Fruit fly (Drosophila melanogaster) whole organism, prepupa: ENCODE results near the gene Grl36b.

Experiments
- Blimp-1 ChIP-seq: fragments of 200-800 bp; sonication (Bioruptor generic); optimal IDR thresholded peaks from 3 replicates; lab custom pipeline; 2017; ENCODE audit warnings: missing biosample characterization, missing genetic modification characterization, mild to moderate bottlenecking, moderate library complexity, missing genetic modification reagents
- CG10631 ChIP-seq: fragments of 200-800 bp; sonication (Bioruptor generic); optimal IDR thresholded peaks from 2 replicates; lab custom pipeline; 2016; ENCODE audit warnings: missing biosample characterization, missing genetic modification characterization
- CG10669 ChIP-seq: fragments of 200-800 bp; sonication (Bioruptor generic); optimal IDR thresholded peaks from 3 replicates; lab custom pipeline; 2018; ENCODE audit warnings: missing biosample characterization, mild to moderate bottlenecking, missing genetic modification characterization, moderate library complexity
- CG11294 ChIP-seq: fragments of 200-800 bp; sonication (Bioruptor generic); IDR thresholded peaks from 2 replicates; pipeline ENCODE4 v1.3.6; 2022; ENCODE audit warnings: missing biosample characterization, missing genetic modification characterization
- CG11762 ChIP-seq: fragments of 200-800 bp; sonication (Bioruptor generic); optimal IDR thresholded peaks from 3 replicates; lab custom pipeline; 2016; ENCODE audit warnings: missing biosample characterization, missing genetic modification characterization; ENCODE audit not compliant: insufficient read depth
- CG11902 ChIP-seq: fragments of 200-800 bp; sonication (Bioruptor generic); optimal IDR thresholded peaks from 3 replicates; lab custom pipeline; 2016; ENCODE audit warnings: missing biosample characterization, missing genetic modification characterization
- CG15336 ChIP-seq: fragments of 200-800 bp; sonication (Bioruptor generic); IDR thresholded peaks from 2 replicates; pipeline ENCODE4 v1.3.6; 2022; ENCODE audit warnings: missing biosample characterization, missing genetic modification characterization
- CG1621 ChIP-seq: fragments of 200-800 bp; sonication (Bioruptor generic); optimal IDR thresholded peaks from 3 replicates; lab custom pipeline; 2018; ENCODE audit warnings: missing biosample characterization, mild to moderate bottlenecking, missing genetic modification characterization
- CG16779 ChIP-seq: fragments of 200-800 bp; sonication (Bioruptor generic); optimal IDR thresholded peaks from 3 replicates; lab custom pipeline; 2017; ENCODE audit warnings: missing biosample characterization, mild to moderate bottlenecking, missing genetic modification characterization
- CG3032 ChIP-seq: fragments of 200-800 bp; optimal IDR thresholded peaks from 2 replicates; lab custom pipeline; 2019; ENCODE audit warnings: missing biosample characterization, mild to moderate bottlenecking, missing genetic modification characterization, moderate library complexity
- CG31627 ChIP-seq: fragments of 200-800 bp; sonication (Bioruptor generic); optimal IDR thresholded peaks from 3 replicates; lab custom pipeline; 2016; ENCODE audit warnings: missing biosample characterization, missing genetic modification characterization
- CG34406 ChIP-seq: fragments of 200-800 bp; sonication (Bioruptor generic); optimal IDR thresholded peaks from 3 replicates; lab custom pipeline; 2016; ENCODE audit warnings: missing biosample characterization, missing genetic modification characterization
- CG3919 ChIP-seq: fragments of 200-800 bp; sonication (Bioruptor generic); optimal IDR thresholded peaks from 3 replicates; lab custom pipeline; 2016; ENCODE audit warnings: missing biosample characterization, missing genetic modification characterization
- CG4318 ChIP-seq: fragments of 200-800 bp; sonication (Bioruptor generic); optimal IDR thresholded peaks from 3 replicates; lab custom pipeline; 2017; ENCODE audit warnings: missing biosample characterization, mild to moderate bottlenecking, missing genetic modification characterization
- CG6792 ChIP-seq: fragments of 200-800 bp; sonication (Bioruptor generic); optimal IDR thresholded peaks from 3 replicates; lab custom pipeline; 2016; ENCODE audit warnings: missing biosample characterization, missing genetic modification characterization
- CG6854 ChIP-seq: fragments of 200-800 bp; sonication (Bioruptor generic); optimal IDR thresholded peaks from 2 replicates; lab custom pipeline; 2017; ENCODE audit warnings: missing biosample characterization, mild to moderate bottlenecking, missing genetic modification characterization
- CG7368 ChIP-seq: fragments of 200-800 bp; sonication (Bioruptor generic); optimal IDR thresholded peaks from 3 replicates; lab custom pipeline; 2016; ENCODE audit warnings: missing biosample characterization, missing genetic modification characterization
- CG8119 ChIP-seq: fragments of 200-800 bp; sonication (Bioruptor generic); IDR thresholded peaks from 3 replicates; pipeline ENCODE4 v1.3.6; 2022; ENCODE audit warnings: missing biosample characterization, missing genetic modification characterization
- CG8319 ChIP-seq: fragments of 200-800 bp; sonication (Bioruptor generic); optimal IDR thresholded peaks from 3 replicates; lab custom pipeline; 2016; ENCODE audit warnings: missing biosample characterization, missing genetic modification characterization
- CG8632 ChIP-seq: fragments of 200-800 bp; sonication (Bioruptor generic); optimal IDR thresholded peaks from 3 replicates; lab custom pipeline; 2016; ENCODE audit warnings: missing biosample characterization, missing genetic modification characterization
- CG9139 ChIP-seq: fragments of 200-800 bp; sonication (Bioruptor generic); optimal IDR thresholded peaks from 3 replicates; lab custom pipeline; 2017; ENCODE audit warnings: missing biosample characterization, mild to moderate bottlenecking, missing genetic modification characterization
- Eip75B ChIP-seq: fragments of 200-800 bp; sonication (Bioruptor generic); optimal IDR thresholded peaks from 3 replicates; lab custom pipeline; 2016; ENCODE audit warnings: missing biosample characterization, missing genetic modification characterization
- Eip78C ChIP-seq: fragments of 200-800 bp; sonication (Bioruptor generic); peaks from one replicate; lab custom pipeline; 2016; ENCODE audit warnings: missing biosample characterization, missing genetic modification characterization
- Ets96B ChIP-seq: fragments of 200-800 bp; optimal IDR thresholded peaks from 2 replicates; lab custom pipeline; 2019; ENCODE audit warnings: missing biosample characterization, mild to moderate bottlenecking, missing genetic modification characterization, moderate library complexity
- Gug ChIP-seq: fragments of 200-800 bp; sonication (Bioruptor generic); IDR thresholded peaks from 2 replicates; pipeline ENCODE4 v1.3.6; 2022; ENCODE audit warnings: missing biosample characterization, missing genetic modification characterization
- Hr38 ChIP-seq: sonication (Bioruptor generic); optimal IDR thresholded peaks from 2 replicates; lab custom pipeline; 2016; ENCODE audit warnings: missing biosample characterization, missing genetic modification characterization
- Hr39 ChIP-seq: fragments of 200-800 bp; sonication (Bioruptor generic); optimal IDR thresholded peaks from 2 replicates; lab custom pipeline; 2016; ENCODE audit warnings: missing biosample characterization, missing genetic modification characterization
- Hr4 ChIP-seq: fragments of 200-800 bp; sonication (Bioruptor generic); optimal IDR thresholded peaks from 3 replicates; lab custom pipeline; 2016; ENCODE audit warnings: missing biosample characterization, missing genetic modification characterization
- Met ChIP-seq: fragments of 200-800 bp; sonication (Bioruptor generic); optimal IDR thresholded peaks from 3 replicates; lab custom pipeline; 2016; ENCODE audit warnings: missing biosample characterization, missing genetic modification characterization
- OdsH ChIP-seq: fragments of 200-800 bp; sonication (Bioruptor generic); optimal IDR thresholded peaks from 3 replicates; lab custom pipeline; 2016; ENCODE audit warnings: missing biosample characterization, missing genetic modification characterization
- Smox ChIP-seq: fragments of 200-800 bp; sonication (Bioruptor generic); optimal IDR thresholded peaks from 3 replicates; lab custom pipeline; 2016; ENCODE audit warnings: missing biosample characterization, missing genetic modification characterization
- Sox102F ChIP-seq: fragments of 200-800 bp; sonication (Bioruptor generic); optimal IDR thresholded peaks from 2 replicates; lab custom pipeline; 2016; ENCODE audit warnings: missing biosample characterization, mild to moderate bottlenecking, missing genetic modification characterization
- Sox14 ChIP-seq: fragments of 200-800 bp; sonication (Bioruptor generic); optimal IDR thresholded peaks from 3 replicates; lab custom pipeline; 2016; ENCODE audit warnings: missing biosample characterization, missing genetic modification characterization
- Sox15 ChIP-seq: fragments of 200-800 bp; sonication (Bioruptor generic); optimal IDR thresholded peaks from 3 replicates; lab custom pipeline; 2016; ENCODE audit warnings: missing biosample characterization, missing genetic modification characterization
- cyc ChIP-seq: fragments of 200-800 bp; sonication (Bioruptor generic); optimal IDR thresholded peaks from 3 replicates; lab custom pipeline; 2016; ENCODE audit warnings: missing biosample characterization, missing genetic modification characterization
- dac ChIP-seq: fragments of 200-800 bp; sonication (Bioruptor generic); optimal IDR thresholded peaks from 2 replicates; lab custom pipeline; 2017; ENCODE audit warnings: missing biosample characterization, mild to moderate bottlenecking, missing genetic modification characterization
- eg ChIP-seq: fragments of 200-800 bp; sonication (Bioruptor generic); IDR thresholded peaks from 3 replicates; pipeline ENCODE4 v1.3.6; 2022; ENCODE audit warnings: missing biosample characterization, missing genetic modification characterization
- esn ChIP-seq: fragments of 200-800 bp; sonication (Bioruptor generic); optimal IDR thresholded peaks from 2 replicates; lab custom pipeline; 2016; ENCODE audit warnings: missing biosample characterization, mild to moderate bottlenecking, missing genetic modification characterization, moderate library complexity
- fkh ChIP-seq: fragments of 200-800 bp; sonication (Bioruptor generic); optimal IDR thresholded peaks from 3 replicates; lab custom pipeline; 2017; ENCODE audit warnings: missing biosample characterization, mild to moderate bottlenecking, missing genetic modification characterization, moderate library complexity
- net ChIP-seq: fragments of 200-800 bp; sonication (Bioruptor generic); optimal IDR thresholded peaks from 3 replicates; lab custom pipeline; 2016; ENCODE audit warnings: missing biosample characterization, missing genetic modification characterization
- pdm3 ChIP-seq: fragments of 200-800 bp; sonication (Bioruptor generic); optimal IDR thresholded peaks from 3 replicates; lab custom pipeline; 2016; ENCODE audit warnings: missing biosample characterization, missing genetic modification characterization
- spab ChIP-seq: fragments of 200-800 bp; sonication (Bioruptor generic); optimal IDR thresholded peaks from 2 replicates; lab custom pipeline; 2017; ENCODE audit warnings: missing biosample characterization, mild to moderate bottlenecking, missing genetic modification characterization, missing genetic modification reagents
- ss ChIP-seq, 2 experiments: fragments of 200-800 bp; sonication (Bioruptor generic); optimal IDR thresholded peaks; 2 replicates in 1 of 2; 3 replicates in 1 of 2; lab custom pipeline; 2017 to 2018; ENCODE audit warnings: mild to moderate bottlenecking in 2 of 2, missing biosample characterization in 2 of 2, missing genetic modification characterization in 2 of 2, moderate library complexity in 1 of 2
- svp ChIP-seq: fragments of 200-800 bp; sonication (Bioruptor generic); peaks from one replicate; lab custom pipeline; 2016; ENCODE audit warnings: missing biosample characterization, missing genetic modification characterization
- topi ChIP-seq: fragments of 200-800 bp; sonication (Bioruptor generic); optimal IDR thresholded peaks from 3 replicates; lab custom pipeline; 2016; ENCODE audit warnings: missing biosample characterization, missing genetic modification characterization
- vri ChIP-seq: fragments of 200-800 bp; sonication (Bioruptor generic); optimal IDR thresholded peaks from 3 replicates; lab custom pipeline; 2016; ENCODE audit warnings: missing biosample characterization, mild to moderate bottlenecking, missing genetic modification characterization

Grl36b gene

dm6 chr2L:18121367-18122230, 4.0 kb downstream of the Grl36b start (continued):
- TF ChIP-seq Eip78C (GFP tag; lab: Kevin White, UChicago) (peak; percentile 100), CG3032 (tag; lab: Kevin White, UChicago) (peak; percentile 97), Met (GFP tag; lab: Kevin White, UChicago) (peak; percentile 94), svp (GFP tag; lab: Kevin White, UChicago) (peak; percentile 98), Sox14 (GFP tag; lab: Kevin White, UChicago) (peak; percentile 98), Ets96B (tag; lab: Kevin White, UChicago) (peak; percentile 98), Hr4 (GFP tag; lab: Kevin White, UChicago) (peak; percentile 96), Hr39 (peak; percentile 95), CG15336 (GFP tag; lab: Robert Waterston, UW) (peak; percentile 98), eg (GFP tag; lab: Robert Waterston, UW) (peak; percentile 97), CG6792 (peak; percentile 98), CG7368 (GFP tag; lab: Kevin White, UChicago) (peak; percentile 97), CG8632 (peak; percentile 93), CG11294 (GFP tag; lab: Robert Waterston, UW) (peak; percentile 93), Hr38 (GFP tag; lab: Kevin White, UChicago) (peak; percentile 83), CG11902 (GFP tag; lab: Kevin White, UChicago) (peak; percentile 93), CG34406 (GFP tag; lab: Kevin White, UChicago) (peak; percentile 94), CG4318 (GFP tag; lab: Kevin White, UChicago) (peak; percentile 90), Gug (GFP tag; lab: Robert Waterston, UW) (peak; percentile 97), CG10669 (GFP tag; lab: Kevin White, UChicago) (peak; percentile 98), CG3919 (GFP tag; lab: Kevin White, UChicago) (peak; percentile 98), Sox15 (GFP tag; lab: Kevin White, UChicago) (peak; percentile 93), CG8119 (GFP tag; lab: Robert Waterston, UW) (peak; percentile 97), CG9139 (GFP tag; lab: Kevin White, UChicago) (peak; percentile 93), CG6854 (GFP tag; lab: Kevin White, UChicago) (peak; percentile 89), CG1621 (peak; percentile 97), vri (GFP tag; lab: Kevin White, UChicago) (peak; percentile 90), Smox (peak; percentile 94), Eip75B (peak; percentile 98), Sox102F (GFP tag; lab: Kevin White, UChicago) (peak; percentile 95), fkh (GFP tag; lab: Kevin White, UChicago) (no peak), Blimp-1 (peak; percentile 74)

dm6 chr2L:18119643-18120042, 5.9 kb downstream of the Grl36b start, which contains the start of gene CG5758:
Gene CG5758 (plus strand): TSS chr2L:18119995.
- peak; percentile 25 for TF ChIP-seq vri (GFP tag; lab: Kevin White, UChicago)
- no peak for TF ChIP-seq CG11762
- peak; percentile 1 for TF ChIP-seq CG8319
- TF ChIP-seq esn (GFP tag; lab: Kevin White, UChicago): peak; percentile 50
- peak; percentile 34 for TF ChIP-seq topi (GFP tag; lab: Kevin White, UChicago)
- TF ChIP-seq dac (GFP tag; lab: Kevin White, UChicago): no peak
- TF ChIP-seq net: peak; percentile 30
- TF ChIP-seq Hr4 (GFP tag; lab: Kevin White, UChicago): peak; percentile 41
- TF ChIP-seq CG3032 (tag; lab: Kevin White, UChicago): no peak
- no peak for TF ChIP-seq ss (GFP tag; optimal IDR thresholded peaks at IDR 0.05; lab: Kevin White, UChicago)
- no peak for TF ChIP-seq spab (GFP tag; lab: Kevin White, UChicago)
- peak; percentile 82 for TF ChIP-seq Eip78C (GFP tag; lab: Kevin White, UChicago)
- no peak; the same call in 1 of the 2 replicates for TF ChIP-seq Gug (GFP tag; lab: Robert Waterston, UW)
- peak; percentile 14 for TF ChIP-seq CG31627
- peak; percentile 50 for TF ChIP-seq Smox
- no peak for TF ChIP-seq CG4318 (GFP tag; lab: Kevin White, UChicago)
- TF ChIP-seq Sox14 (GFP tag; lab: Kevin White, UChicago): peak; percentile 33
- peak; percentile 26 for TF ChIP-seq OdsH
- TF ChIP-seq cyc (GFP tag; lab: Kevin White, UChicago): peak; percentile 16
- TF ChIP-seq Eip75B: peak; percentile 31
- peak; percentile 50 for TF ChIP-seq pdm3
- peak; percentile 49 for TF ChIP-seq Met (GFP tag; lab: Kevin White, UChicago)
- no peak for TF ChIP-seq CG16779
- no peak for TF ChIP-seq CG9139 (GFP tag; lab: Kevin White, UChicago)
- peak; percentile 6 for TF ChIP-seq Ets96B (tag; lab: Kevin White, UChicago)
- TF ChIP-seq Hr38 (GFP tag; lab: Kevin White, UChicago): no peak
- peak; percentile 47 for TF ChIP-seq CG3919 (GFP tag; lab: Kevin White, UChicago)
- peak; percentile 22 for TF ChIP-seq CG6792
- peak; percentile 3 for TF ChIP-seq CG10631 (GFP tag; lab: Kevin White, UChicago)
- peak; percentile 30; the same call in 1 of the 3 replicates for TF ChIP-seq eg (GFP tag; lab: Robert Waterston, UW)
- peak; percentile 31 for TF ChIP-seq Hr39
- no peak for TF ChIP-seq fkh (GFP tag; lab: Kevin White, UChicago)
